Fruit fly (Drosophila melanogaster) whole organism, pupa: ENCODE data around the gene RpS27.

Experiments
- CG10348 ChIP-seq: fragments of 200-800 bp; sonication (Bioruptor generic); IDR thresholded peaks from 2 replicates; pipeline ENCODE4 v1.3.6; 2022; ENCODE audit warnings: missing biosample characterization, missing genetic modification characterization
- CG12605 ChIP-seq: fragments of 200-800 bp; sonication (Bioruptor generic); IDR thresholded peaks from 2 replicates; pipeline ENCODE4 v1.3.6; 2022; ENCODE audit warnings: missing biosample characterization, missing genetic modification characterization
- CG13204 ChIP-seq: fragments of 200-800 bp; sonication (Bioruptor generic); optimal IDR thresholded peaks from 2 replicates; lab custom pipeline; 2018; ENCODE audit warnings: missing biosample characterization, mild to moderate bottlenecking, missing genetic modification characterization, moderate library complexity
- CG14655 ChIP-seq: fragments of 200-800 bp; sonication (Bioruptor generic); optimal IDR thresholded peaks from 3 replicates; lab custom pipeline; 2017; ENCODE audit warnings: mild to moderate bottlenecking, missing biosample characterization, missing genetic modification reagents, missing genetic modification characterization
- CG15710 ChIP-seq: fragments of 200-800 bp; sonication (Bioruptor generic); optimal IDR thresholded peaks from 2 replicates; lab custom pipeline; 2018; ENCODE audit warnings: missing biosample characterization, mild to moderate bottlenecking, missing genetic modification characterization, moderate library complexity
- CG17806 ChIP-seq: fragments of 200-800 bp; sonication (Bioruptor generic); optimal IDR thresholded peaks from 2 replicates; lab custom pipeline; 2018; ENCODE audit warnings: missing biosample characterization, mild to moderate bottlenecking, missing genetic modification characterization, moderate library complexity
- CG32121 ChIP-seq: fragments of 200-800 bp; sonication (Bioruptor generic); IDR thresholded peaks from 2 replicates; pipeline ENCODE4 v1.3.6; 2022; ENCODE audit warnings: missing biosample characterization, missing genetic modification characterization
- CG34367 ChIP-seq: fragments of 200-800 bp; sonication (Bioruptor generic); optimal IDR thresholded peaks from 2 replicates; lab custom pipeline; 2018; ENCODE audit warnings: missing biosample characterization, mild to moderate bottlenecking, missing genetic modification characterization
- CG4496 ChIP-seq: fragments of 200-800 bp; sonication (Bioruptor generic); IDR thresholded peaks from 3 replicates; pipeline ENCODE4 v1.3.6; 2022; ENCODE audit warnings: missing biosample characterization, missing genetic modification characterization
- CG8159 ChIP-seq: fragments of 200-800 bp; sonication (Bioruptor generic); optimal IDR thresholded peaks from 3 replicates; lab custom pipeline; 2018; ENCODE audit warnings: missing biosample characterization, mild to moderate bottlenecking, missing genetic modification characterization, moderate library complexity
- CG8301 ChIP-seq: fragments of 200-800 bp; sonication (Bioruptor generic); optimal IDR thresholded peaks from 2 replicates; lab custom pipeline; 2018; ENCODE audit warnings: missing biosample characterization, mild to moderate bottlenecking, missing genetic modification characterization
- CG9948 ChIP-seq: fragments of 200-800 bp; sonication (Bioruptor generic); optimal IDR thresholded peaks from 2 replicates; lab custom pipeline; 2018; ENCODE audit warnings: missing biosample characterization, mild to moderate bottlenecking, missing genetic modification characterization, moderate library complexity
- D1 ChIP-seq: fragments of 200-800 bp; sonication (Bioruptor generic); optimal IDR thresholded peaks from 2 replicates; lab custom pipeline; 2018; ENCODE audit warnings: missing biosample characterization, mild to moderate bottlenecking, missing genetic modification characterization, moderate library complexity
- EcR ChIP-seq: fragments of 200-800 bp; sonication (Bioruptor generic); optimal IDR thresholded peaks from 3 replicates; lab custom pipeline; 2019; ENCODE audit warnings: missing biosample characterization, missing genetic modification characterization, mild to moderate bottlenecking, moderate library complexity, missing genetic modification reagents
- Ets98B ChIP-seq: fragments of 200-800 bp; sonication (Bioruptor generic); IDR thresholded peaks from 2 replicates; pipeline ENCODE4 v1.3.6; 2022; ENCODE audit warnings: missing biosample characterization, missing genetic modification characterization
- Pif1A ChIP-seq: fragments of 200-800 bp; sonication (Bioruptor generic); optimal IDR thresholded peaks from 3 replicates; lab custom pipeline; 2016; ENCODE audit warnings: missing biosample characterization, missing genetic modification characterization
- Pif1B ChIP-seq: fragments of 200-800 bp; sonication (Bioruptor generic); optimal IDR thresholded peaks from 3 replicates; lab custom pipeline; 2016; ENCODE audit warnings: missing biosample characterization, missing genetic modification characterization
- Snoo ChIP-seq: fragments of 200-800 bp; sonication (Bioruptor generic); optimal IDR thresholded peaks from 3 replicates; lab custom pipeline; 2017; ENCODE audit warnings: missing biosample characterization, mild to moderate bottlenecking, missing genetic modification characterization, inconsistent platforms
- fd96Ca ChIP-seq: fragments of 200-800 bp; sonication (Bioruptor generic); IDR thresholded peaks from 3 replicates; pipeline ENCODE4 v1.3.6; 2022; ENCODE audit warnings: missing biosample characterization, missing genetic modification characterization
- gl ChIP-seq: fragments of 200-800 bp; sonication (Bioruptor generic); optimal IDR thresholded peaks from 2 replicates; lab custom pipeline; 2018; ENCODE audit warnings: missing biosample characterization, mild to moderate bottlenecking, missing genetic modification characterization
- rn ChIP-seq: fragments of 200-800 bp; sonication (Bioruptor generic); IDR thresholded peaks from 2 replicates; pipeline ENCODE4 v1.3.6; 2022; ENCODE audit warnings: missing biosample characterization, missing genetic modification characterization

RpS27 gene

dm6 chr3R:25236121-25236520 is 11.2 kb downstream of the RpS27 start:
- TF ChIP-seq CG10348 (GFP tag; lab: Robert Waterston, UW): no peak
- TF ChIP-seq Ets98B: no peak
- TF ChIP-seq CG9948 (tag; lab: Kevin White, UChicago): no peak
- no peak for TF ChIP-seq gl
- no peak for TF ChIP-seq CG34367 (tag; lab: Kevin White, UChicago)
- no peak for TF ChIP-seq CG15710 (tag; lab: Kevin White, UChicago)
- no peak for TF ChIP-seq CG12605 (GFP tag; lab: Robert Waterston, UW)
- no peak for TF ChIP-seq CG17806 (tag; lab: Kevin White, UChicago)

DNA sequence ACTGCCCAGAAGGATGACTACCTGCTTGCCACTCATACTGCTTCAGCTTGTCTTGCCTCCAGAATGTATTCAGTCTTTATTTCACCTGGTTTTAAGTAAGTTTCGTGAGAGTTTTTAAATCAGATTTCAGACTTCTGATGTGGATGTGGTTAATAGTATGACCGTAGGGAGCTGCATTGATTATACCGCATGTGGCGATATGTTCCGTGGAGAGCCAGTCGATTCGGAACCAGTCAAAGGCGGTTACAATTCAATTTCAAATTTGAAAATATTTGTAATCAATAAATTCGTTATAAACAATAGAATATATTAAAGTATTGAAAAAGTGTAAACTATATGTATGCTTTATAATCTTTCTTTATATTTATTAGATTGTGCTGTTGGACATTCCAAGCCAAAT is 12.0 kb downstream of the RpS27 start, which contains the start of gene Sil1:
Sil1 (minus strand) TSS at position 168 of the 400 bp plus-strand sequence.
- TF ChIP-seq CG8159 (no peak), Snoo (tag; lab: Kevin White, UChicago) (no peak), CG12605 (GFP tag; lab: Robert Waterston, UW) (no peak), fd96Ca (GFP tag; lab: Robert Waterston, UW) (no peak), D1 (tag; lab: Kevin White, UChicago) (no peak), CG10348 (GFP tag; lab: Robert Waterston, UW) (no peak), CG17806 (tag; lab: Kevin White, UChicago) (no peak), CG9948 (tag; lab: Kevin White, UChicago) (no peak), rn (GFP tag; lab: Robert Waterston, UW) (no peak), EcR (GFP tag; lab: Kevin White, UChicago) (no peak)
- TF ChIP-seq, all 21 proteins: peak for 0

DNA sequence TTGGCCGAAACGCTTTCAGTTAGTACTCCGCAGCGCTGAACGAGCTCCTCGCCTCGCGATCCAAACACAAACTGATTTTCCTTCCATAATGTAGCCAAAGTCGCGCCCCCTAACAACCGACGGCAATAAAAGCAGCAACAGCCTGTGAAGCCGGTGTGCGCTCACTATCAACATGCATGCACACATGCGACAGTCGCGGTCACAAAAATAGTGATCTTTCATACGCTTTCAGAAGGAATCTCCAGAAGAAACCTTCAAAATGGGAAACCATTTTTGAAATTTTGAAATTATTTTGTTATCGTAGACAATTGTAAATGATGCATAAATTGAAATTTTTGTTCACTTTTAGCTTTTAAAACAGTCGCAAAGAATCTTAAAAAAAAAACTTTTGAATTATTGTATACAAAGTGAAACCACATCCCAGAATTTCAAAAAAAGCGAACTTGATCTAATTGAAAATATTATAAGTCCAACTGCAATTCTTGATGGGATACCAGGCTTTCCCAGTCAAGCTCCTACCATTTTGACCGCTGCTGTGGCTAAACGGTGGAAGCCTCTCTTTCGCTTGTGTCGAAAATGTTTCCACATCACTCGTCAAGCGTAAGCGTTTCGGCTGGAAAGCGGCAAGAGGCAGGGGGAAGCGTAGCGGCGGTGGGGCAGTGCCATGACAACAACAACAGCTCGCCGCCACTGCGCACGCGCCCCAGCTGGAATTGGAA is 14.9 kb downstream of the RpS27 start, which contains the start of gene Cad96Cb:
Cad96Cb (minus strand) TSS at position 51 of the 719 bp plus-strand sequence.
- TF ChIP-seq Pif1B: peak; percentile 90
- peak; percentile 92 for TF ChIP-seq CG8159
- peak; percentile 93 for TF ChIP-seq Pif1A (GFP tag; lab: Kevin White, UChicago)
- TF ChIP-seq rn (GFP tag; lab: Robert Waterston, UW): peak; percentile 54
- peak; percentile 97 for TF ChIP-seq CG14655 (GFP tag; lab: Kevin White, UChicago)
- 0 out of 2 replicates have a peak, but pooled peaks have one; percentile 7 for TF ChIP-seq CG10348 (GFP tag; lab: Robert Waterston, UW)
- TF ChIP-seq CG34367 (tag; lab: Kevin White, UChicago): peak; percentile 82
- peak; percentile 91 for TF ChIP-seq CG15710 (tag; lab: Kevin White, UChicago)
- TF ChIP-seq Snoo (tag; lab: Kevin White, UChicago): peak; percentile 92
- no peak for TF ChIP-seq EcR (GFP tag; lab: Kevin White, UChicago)
- peak; percentile 64 for TF ChIP-seq Ets98B
- TF ChIP-seq fd96Ca (GFP tag; lab: Robert Waterston, UW): peak; percentile 56
- peak; percentile 76; the same call in 2 of the 3 replicates for TF ChIP-seq CG4496 (GFP tag; lab: Robert Waterston, UW)
- peak; percentile 84 for TF ChIP-seq CG17806 (tag; lab: Kevin White, UChicago)
- TF ChIP-seq D1 (tag; lab: Kevin White, UChicago): peak; percentile 73
- peak; percentile 67 for TF ChIP-seq CG13204 (GFP tag; lab: Kevin White, UChicago)
- peak; percentile 71; the same call in 1 of the 2 replicates for TF ChIP-seq CG32121
- peak; percentile 94 for TF ChIP-seq CG8301 (tag; lab: Kevin White, UChicago)
- TF ChIP-seq CG9948 (tag; lab: Kevin White, UChicago): peak; percentile 92
- TF ChIP-seq CG12605 (GFP tag; lab: Robert Waterston, UW): peak; percentile 49
- peak; percentile 68 for TF ChIP-seq gl

dm6 chr3R:25225483-25225882 is 21.8 kb downstream of the RpS27 start:
- TF ChIP-seq fd96Ca (GFP tag; lab: Robert Waterston, UW) (no peak), CG32121 (no peak), CG10348 (GFP tag; lab: Robert Waterston, UW) (no peak), Pif1B (no peak), CG17806 (tag; lab: Kevin White, UChicago) (no peak), CG9948 (tag; lab: Kevin White, UChicago) (no peak), D1 (tag; lab: Kevin White, UChicago) (no peak), Ets98B (no peak), CG14655 (GFP tag; lab: Kevin White, UChicago) (no peak), CG8159 (no peak), CG4496 (GFP tag; lab: Robert Waterston, UW) (no peak), CG13204 (GFP tag; lab: Kevin White, UChicago) (no peak), CG8301 (tag; lab: Kevin White, UChicago) (no peak)

DNA sequence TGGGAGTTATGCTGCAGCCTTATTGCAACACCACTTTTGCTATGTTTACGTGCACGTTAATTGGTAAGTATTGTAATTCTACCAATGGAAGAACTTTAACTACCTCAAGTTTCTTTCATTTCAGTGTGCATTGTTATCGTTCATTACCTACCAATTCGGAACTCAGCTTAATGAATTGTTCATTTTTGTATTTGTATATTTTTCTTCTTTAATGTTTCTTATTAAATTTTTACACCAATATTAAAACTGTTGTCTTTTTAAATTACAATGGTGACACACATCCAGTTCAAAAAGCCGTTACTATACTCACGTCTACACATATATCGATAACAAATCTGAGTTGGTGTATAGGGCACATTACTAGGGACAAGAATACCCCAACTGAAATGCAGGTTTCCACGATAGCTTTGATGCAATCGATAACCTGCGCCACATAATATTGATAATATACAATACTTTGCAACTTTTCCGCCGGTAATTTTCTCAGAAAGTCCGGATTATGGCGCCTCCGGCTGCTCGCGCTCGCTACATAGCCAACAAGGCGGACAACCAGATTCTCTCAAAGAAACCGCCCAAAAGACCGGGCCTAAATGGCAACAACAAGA is 26.0 kb downstream of the RpS27 start, which contains the start of gene Alg9:
Alg9 (plus strand) TSS at position 387 of the 605 bp plus-strand sequence.
- TF ChIP-seq CG10348 (GFP tag; lab: Robert Waterston, UW): no peak
- TF ChIP-seq EcR (GFP tag; lab: Kevin White, UChicago): no peak

DNA sequence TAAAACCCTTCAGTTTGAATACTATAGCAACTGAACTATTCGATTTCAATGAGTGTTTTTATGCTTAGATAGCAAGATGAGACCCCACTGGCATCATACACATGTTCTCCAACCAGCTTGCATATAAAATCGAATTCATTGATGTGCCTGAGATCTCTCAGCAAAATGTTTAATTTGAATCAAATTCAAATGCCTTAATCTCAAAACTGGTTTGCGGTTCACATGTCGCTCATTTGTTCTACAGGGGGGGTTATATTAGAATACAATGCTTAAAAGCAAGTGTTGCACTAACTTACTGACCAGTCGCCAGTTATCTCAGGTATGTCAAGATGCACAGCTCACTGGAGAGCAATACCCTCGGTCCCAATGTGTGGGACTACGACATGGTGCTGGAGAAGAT is 28.3 kb downstream of the RpS27 start, which contains the start of gene CG31103:
CG31103 (plus strand) TSS at position 301 of the 400 bp plus-strand sequence.
- TF ChIP-seq CG34367 (tag; lab: Kevin White, UChicago) (no peak), CG17806 (tag; lab: Kevin White, UChicago) (no peak), Ets98B (no peak), CG14655 (GFP tag; lab: Kevin White, UChicago) (no peak), Pif1B (no peak), CG13204 (GFP tag; lab: Kevin White, UChicago) (no peak), CG32121 (no peak), EcR (GFP tag; lab: Kevin White, UChicago) (no peak), CG10348 (GFP tag; lab: Robert Waterston, UW) (no peak), CG12605 (GFP tag; lab: Robert Waterston, UW) (no peak), CG8159 (no peak), D1 (tag; lab: Kevin White, UChicago) (no peak), rn (GFP tag; lab: Robert Waterston, UW) (no peak), CG4496 (GFP tag; lab: Robert Waterston, UW) (no peak), fd96Ca (GFP tag; lab: Robert Waterston, UW) (no peak), CG15710 (tag; lab: Kevin White, UChicago) (no peak)
- TF ChIP-seq, all 21 proteins: peak for 0
